Fruit fly (Drosophila melanogaster) whole organism, embryonic: Measurements from ENCODE around the gene vari.

Experiments used
- Awh ChIP-seq: fragments of 200-800 bp; sonication (Bioruptor generic); IDR thresholded peaks from 2 replicates; pipeline ENCODE4, ENCODE4 v1.3.6; 2022; ENCODE audit warnings: missing biosample characterization, missing genetic modification characterization
- CG11247 ChIP-seq: fragments of 200-800 bp; sonication (Bioruptor generic); IDR thresholded peaks from 2 replicates; pipeline ENCODE4 v1.3.6; 2022; ENCODE audit warnings: missing biosample characterization, missing genetic modification characterization
- CG11695 ChIP-seq: fragments of 200-800 bp; sonication (Bioruptor generic); IDR thresholded peaks from 3 replicates; pipeline ENCODE4 v1.3.6; 2022; ENCODE audit warnings: missing biosample characterization, missing genetic modification characterization
- CG12071 ChIP-seq: fragments of 200-800 bp; sonication (Bioruptor generic); optimal IDR thresholded peaks from 3 replicates; lab custom pipeline; 2018; ENCODE audit warnings: missing biosample characterization, mild to moderate bottlenecking, missing genetic modification characterization
- CG12391 ChIP-seq: fragments of 200-800 bp; sonication (Bioruptor generic); optimal IDR thresholded peaks from 3 replicates; lab custom pipeline; 2018; ENCODE audit warnings: missing biosample characterization, mild to moderate bottlenecking, missing genetic modification characterization, moderate library complexity
- CG13287 ChIP-seq: fragments of 200-800 bp; sonication (Bioruptor generic); IDR thresholded peaks from 2 replicates; pipeline ENCODE4 v1.3.6; 2022; ENCODE audit warnings: missing biosample characterization, missing genetic modification characterization; ENCODE audit not compliant: partially characterized antibody
- CG14050 ChIP-seq: fragments of 200-800 bp; sonication (Bioruptor generic); IDR thresholded peaks from 3 replicates; pipeline ENCODE4 v1.3.6; 2022; ENCODE audit warnings: missing biosample characterization, missing genetic modification characterization
- CG15269 ChIP-seq: fragments of 200-800 bp; sonication (Bioruptor generic); optimal IDR thresholded peaks from 2 replicates; lab custom pipeline; 2018; ENCODE audit warnings: missing biosample characterization, mild to moderate bottlenecking, missing genetic modification characterization, moderate library complexity
- CG15696 ChIP-seq: fragments of 200-800 bp; sonication (Bioruptor generic); optimal IDR thresholded peaks from 2 replicates; lab custom pipeline; 2019; ENCODE audit warnings: missing biosample characterization, mild to moderate bottlenecking, missing genetic modification characterization, moderate library complexity
- CG1603 ChIP-seq: fragments of 200-800 bp; sonication (Bioruptor generic); optimal IDR thresholded peaks from 2 replicates; lab custom pipeline; 2019; ENCODE audit warnings: missing biosample characterization, mild to moderate bottlenecking, missing genetic modification characterization, moderate library complexity
- CG16863 ChIP-seq: fragments of 200-800 bp; sonication (Bioruptor generic); optimal IDR thresholded peaks from 3 replicates; lab custom pipeline; 2016; ENCODE audit warnings: missing biosample characterization, missing genetic modification characterization
- CG17359 ChIP-seq: fragments of 200-800 bp; sonication (Bioruptor generic); optimal IDR thresholded peaks from 3 replicates; lab custom pipeline; 2018; ENCODE audit warnings: missing biosample characterization, mild to moderate bottlenecking, missing genetic modification characterization, moderate library complexity
- CG30020 ChIP-seq: fragments of 200-800 bp; optimal IDR thresholded peaks from 2 replicates; lab custom pipeline; 2019; ENCODE audit warnings: missing biosample characterization, mild to moderate bottlenecking, missing genetic modification characterization, moderate library complexity
- CG31388 ChIP-seq: fragments of 200-800 bp; sonication (Bioruptor generic); optimal IDR thresholded peaks from 2 replicates; lab custom pipeline; 2016; ENCODE audit warnings: missing biosample characterization, missing genetic modification characterization
- CG32772 ChIP-seq: fragments of 200-800 bp; sonication (Bioruptor generic); IDR thresholded peaks from 2 replicates; pipeline ENCODE4 v1.3.6; 2022; ENCODE audit warnings: missing biosample characterization, missing genetic modification characterization
- CG33213 ChIP-seq: fragments of 200-800 bp; sonication (Bioruptor generic); optimal IDR thresholded peaks from 3 replicates; lab custom pipeline; 2016; ENCODE audit warnings: missing biosample characterization, missing genetic modification characterization
- CG3726 ChIP-seq: fragments of 200-800 bp; sonication (Bioruptor generic); IDR thresholded peaks from 3 replicates; pipeline ENCODE4, ENCODE4 v1.3.6; 2022; ENCODE audit warnings: missing biosample characterization, missing genetic modification characterization
- CG3847 ChIP-seq: fragments of 200-800 bp; sonication (Bioruptor generic); IDR thresholded peaks from 2 replicates; pipeline ENCODE4 v1.3.6; 2022; ENCODE audit warnings: missing biosample characterization, missing genetic modification characterization
- CG42726 ChIP-seq: fragments of 200-800 bp; sonication (Bioruptor generic); IDR thresholded peaks from 2 replicates; pipeline ENCODE4 v1.3.6; 2022; ENCODE audit warnings: missing biosample characterization, missing genetic modification characterization; ENCODE audit not compliant: partially characterized antibody
- CG6254 ChIP-seq: fragments of 200-800 bp; sonication (Bioruptor generic); optimal IDR thresholded peaks from 3 replicates; lab custom pipeline; 2017; ENCODE audit warnings: mild to moderate bottlenecking, missing biosample characterization, missing genetic modification reagents, missing genetic modification characterization
- CG6654 ChIP-seq: fragments of 200-800 bp; sonication (Bioruptor generic); optimal IDR thresholded peaks from 2 replicates; lab custom pipeline; 2017; ENCODE audit warnings: missing biosample characterization, mild to moderate bottlenecking, missing genetic modification characterization
- CG6683 ChIP-seq: fragments of 200-800 bp; sonication (Bioruptor generic); optimal IDR thresholded peaks from 2 replicates; lab custom pipeline; 2017; ENCODE audit warnings: missing biosample characterization, mild to moderate bottlenecking, missing genetic modification characterization, missing genetic modification reagents
- CG6765 ChIP-seq: fragments of 200-800 bp; sonication (Bioruptor generic); optimal IDR thresholded peaks from 3 replicates; lab custom pipeline; 2017; ENCODE audit warnings: missing biosample characterization, mild to moderate bottlenecking, missing genetic modification characterization
- CG7928 ChIP-seq: fragments of 200-800 bp; sonication (Bioruptor generic); optimal IDR thresholded peaks from 2 replicates; lab custom pipeline; 2017; ENCODE audit warnings: missing biosample characterization, mild to moderate bottlenecking, missing genetic modification characterization
- CG8478 ChIP-seq: fragments of >200 bp; optimal IDR thresholded peaks from 2 replicates; lab custom pipeline; 2018
- CG9797 ChIP-seq: fragments of 200-800 bp; sonication (Bioruptor generic); optimal IDR thresholded peaks from 3 replicates; lab custom pipeline; 2018; ENCODE audit warnings: missing biosample characterization, mild to moderate bottlenecking, missing genetic modification characterization
- CHES-1-like ChIP-seq: fragments of 200-800 bp; sonication (Bioruptor generic); optimal IDR thresholded peaks from 2 replicates; lab custom pipeline; 2016; ENCODE audit warnings: missing biosample characterization, missing genetic modification characterization
- D19A ChIP-seq: fragments of 200-800 bp; optimal IDR thresholded peaks from 3 replicates; lab custom pipeline; 2019; ENCODE audit warnings: missing biosample characterization, mild to moderate bottlenecking, missing genetic modification characterization, moderate library complexity
- Dip2 ChIP-seq: fragments of 200-800 bp; sonication (Bioruptor generic); IDR thresholded peaks from 2 replicates; pipeline ENCODE4 v1.3.6; 2022; ENCODE audit warnings: missing biosample characterization, missing genetic modification characterization
- HHEX ChIP-seq: fragments of 200-800 bp; sonication (Bioruptor generic); optimal IDR thresholded peaks from 3 replicates; lab custom pipeline; 2017; ENCODE audit warnings: missing biosample characterization, mild to moderate bottlenecking, missing genetic modification characterization, missing genetic modification reagents
- Ravus ChIP-seq: fragments of 200-800 bp; sonication (Bioruptor generic); IDR thresholded peaks from 2 replicates; pipeline ENCODE4 v1.3.6; 2022; ENCODE audit warnings: missing biosample characterization, missing genetic modification characterization
- Six4 ChIP-seq: fragments of 200-800 bp; sonication (Bioruptor generic); optimal IDR thresholded peaks from 2 replicates; lab custom pipeline; 2016; ENCODE audit warnings: missing biosample characterization, missing genetic modification characterization
- Sox102F ChIP-seq: fragments of 200-800 bp; sonication (Bioruptor generic); optimal IDR thresholded peaks from 2 replicates; lab custom pipeline; 2018; ENCODE audit warnings: missing biosample characterization, mild to moderate bottlenecking, missing genetic modification characterization, moderate library complexity
- ato ChIP-seq: fragments of 200-800 bp; sonication (Bioruptor generic); IDR thresholded peaks from 2 replicates; pipeline ENCODE4 v1.3.6; 2022; ENCODE audit warnings: missing biosample characterization, missing genetic modification characterization; ENCODE audit not compliant: partially characterized antibody
- br ChIP-seq: fragments of >200 bp; optimal IDR thresholded peaks from 2 replicates; lab custom pipeline; 2017
- bsh ChIP-seq, 2 experiments: fragments of 200-800 bp; sonication (Bioruptor generic); optimal IDR thresholded peaks; 2 replicates each; lab custom pipeline; 2017 to 2018; ENCODE audit warnings: mild to moderate bottlenecking in 2 of 2, missing biosample characterization in 2 of 2, missing genetic modification characterization in 2 of 2, moderate library complexity in 1 of 2
- chinmo ChIP-seq: fragments of 200-800 bp; sonication (Bioruptor generic); IDR thresholded peaks from 4 replicates; pipeline ENCODE4 v1.3.6; 2022; ENCODE audit warnings: missing biosample characterization, missing genetic modification characterization; ENCODE audit not compliant: partially characterized antibody
- ci ChIP-seq: fragments of 200-800 bp; sonication (Bioruptor generic); IDR thresholded peaks from 3 replicates; pipeline ENCODE4 v1.3.6; 2022; ENCODE audit warnings: missing biosample characterization, missing genetic modification characterization
- dimm ChIP-seq: fragments of 200-800 bp; sonication (Bioruptor generic); IDR thresholded peaks from 2 replicates; pipeline ENCODE4 v1.3.6; 2022; ENCODE audit warnings: missing biosample characterization, missing genetic modification characterization
- dmrt99B ChIP-seq: fragments of 200-800 bp; sonication (Bioruptor generic); optimal IDR thresholded peaks from 2 replicates; lab custom pipeline; 2018; ENCODE audit warnings: missing biosample characterization, mild to moderate bottlenecking, missing genetic modification characterization, moderate library complexity
- ham ChIP-seq: fragments of 200-800 bp; sonication (Bioruptor generic); IDR thresholded peaks from 2 replicates; pipeline ENCODE4 v1.3.6; 2022; ENCODE audit warnings: missing biosample characterization, missing genetic modification characterization
- mld ChIP-seq: fragments of 200-800 bp; sonication (Bioruptor generic); IDR thresholded peaks from 3 replicates; pipeline ENCODE4 v1.3.6; 2022; ENCODE audit warnings: missing biosample characterization, missing genetic modification characterization; ENCODE audit not compliant: partially characterized antibody
- oc ChIP-seq: fragments of 200-800 bp; sonication (Bioruptor generic); optimal IDR thresholded peaks from 2 replicates; lab custom pipeline; 2018; ENCODE audit warnings: missing biosample characterization, mild to moderate bottlenecking, missing genetic modification characterization, moderate library complexity
- row ChIP-seq: fragments of 200-800 bp; sonication (Bioruptor generic); IDR thresholded peaks from 3 replicates; pipeline ENCODE4 v1.3.6; 2022; ENCODE audit warnings: missing biosample characterization, missing genetic modification characterization
- sens-2 ChIP-seq: fragments of 200-800 bp; sonication (Bioruptor generic); IDR thresholded peaks from 2 replicates; pipeline ENCODE4 v1.3.6; 2022; ENCODE audit warnings: missing biosample characterization, missing genetic modification characterization
- sim ChIP-seq: fragments of 200-800 bp; sonication (Bioruptor generic); IDR thresholded peaks from 2 replicates; pipeline ENCODE4 v1.3.6; 2022; ENCODE audit warnings: missing biosample characterization, missing genetic modification characterization
- sima ChIP-seq: fragments of 200-800 bp; sonication (Bioruptor generic); optimal IDR thresholded peaks from 2 replicates; lab custom pipeline; 2016; ENCODE audit warnings: missing biosample characterization, missing genetic modification characterization
- sisA ChIP-seq: fragments of 200-800 bp; sonication (Bioruptor generic); IDR thresholded peaks from 2 replicates; pipeline ENCODE4 v1.3.6; 2022; ENCODE audit warnings: missing biosample characterization, missing genetic modification characterization
- sug ChIP-seq: fragments of 200-800 bp; optimal IDR thresholded peaks from 2 replicates; lab custom pipeline; 2019; ENCODE audit warnings: missing biosample characterization, mild to moderate bottlenecking, missing genetic modification characterization, moderate library complexity
- tgo ChIP-seq: fragments of 200-800 bp; sonication (Bioruptor generic); IDR thresholded peaks from 3 replicates; pipeline ENCODE4 v1.3.6; 2022; ENCODE audit warnings: missing biosample characterization, missing genetic modification characterization
- tio ChIP-seq: fragments of 200-800 bp; sonication (Bioruptor generic); optimal IDR thresholded peaks from 2 replicates; lab custom pipeline; 2017; ENCODE audit warnings: missing biosample characterization, missing genetic modification characterization, inconsistent platforms
- tna ChIP-seq: fragments of 200-800 bp; sonication (Bioruptor generic); IDR thresholded peaks from 2 replicates; pipeline ENCODE4 v1.3.6; 2022; ENCODE audit warnings: missing biosample characterization, missing genetic modification characterization; ENCODE audit not compliant: partially characterized antibody

The vari gene

dm6 chr2L:20802839-20803238 lies 6.0 kb upstream of the vari start (continued):
- TF ChIP-seq CHES-1-like: no peak
- peak; percentile 42; the same call in 1 of the 3 replicates for TF ChIP-seq ci
- peak; percentile 40 for TF ChIP-seq sisA
- TF ChIP-seq D19A (tag; lab: Kevin White, UChicago): no peak
- no peak for TF ChIP-seq CG42726 (GFP tag; lab: Robert Waterston, UW)
- TF ChIP-seq CG12071: no peak
- TF ChIP-seq CG33213 (GFP tag; lab: Kevin White, UChicago): no peak
- peak; percentile 40 for TF ChIP-seq oc (tag; lab: Kevin White, UChicago)
- peak; percentile 0 for TF ChIP-seq CG12391 (tag; lab: Kevin White, UChicago)
- TF ChIP-seq Dip2: no peak
- no peak for TF ChIP-seq tgo (GFP tag; lab: Robert Waterston, UW)
- no peak for TF ChIP-seq Six4 (GFP tag; lab: Kevin White, UChicago)
- TF ChIP-seq CG11695: peak; percentile 43; the same call in 1 of the 3 replicates
- TF ChIP-seq CG17359 (tag; lab: Kevin White, UChicago): peak; percentile 9
- TF ChIP-seq CG11247 (GFP tag; lab: Robert Waterston, UW): no peak
- no peak for TF ChIP-seq dimm (GFP tag; lab: Robert Waterston, UW)
- no peak for TF ChIP-seq CG8478 (lab: Kevin White, UChicago)
- no peak for TF ChIP-seq sens-2 (GFP tag; lab: Robert Waterston, UW)
- TF ChIP-seq CG15269 (tag; lab: Kevin White, UChicago): no peak
- TF ChIP-seq HHEX (GFP tag; lab: Kevin White, UChicago): no peak
- no peak for TF ChIP-seq tio
- TF ChIP-seq CG13287: no peak
- no peak for TF ChIP-seq CG31388 (GFP tag; lab: Kevin White, UChicago)
- TF ChIP-seq chinmo (GFP tag; lab: Robert Waterston, UW): no peak
- TF ChIP-seq sim: no peak
- no peak for TF ChIP-seq sima
- no peak for TF ChIP-seq br
- TF ChIP-seq CG1603 (tag; lab: Kevin White, UChicago): peak; percentile 24
- TF ChIP-seq CG9797 (GFP tag; lab: Kevin White, UChicago): no peak
- peak; percentile 17; the same call in 1 of the 2 replicates for TF ChIP-seq Awh
- TF ChIP-seq CG3726 (GFP tag; lab: Robert Waterston, UW): no peak
- TF ChIP-seq CG6254 (GFP tag; lab: Kevin White, UChicago): no peak
- no peak for TF ChIP-seq CG6765 (GFP tag; lab: Kevin White, UChicago)
- TF ChIP-seq CG30020 (tag; lab: Kevin White, UChicago): no peak
- TF ChIP-seq CG6654 (GFP tag; lab: Kevin White, UChicago): no peak
- no peak for TF ChIP-seq CG15696 (tag; lab: Kevin White, UChicago)
- TF ChIP-seq bsh (GFP tag; optimal IDR thresholded peaks at IDR 0.05; lab: Kevin White, UChicago): peak in 1 of 2 experiments; percentile 0
- TF ChIP-seq CG32772 (GFP tag; lab: Robert Waterston, UW): no peak
- TF ChIP-seq dmrt99B (tag; lab: Kevin White, UChicago): peak; percentile 17
- TF ChIP-seq sug (tag; lab: Kevin White, UChicago): no peak
- TF ChIP-seq CG7928: no peak
- TF ChIP-seq Ravus (GFP tag; lab: Robert Waterston, UW): no peak
- no peak for TF ChIP-seq mld (GFP tag; lab: Robert Waterston, UW)
- TF ChIP-seq CG3847 (GFP tag; lab: Robert Waterston, UW): no peak
- TF ChIP-seq ham (GFP tag; lab: Robert Waterston, UW): no peak
- TF ChIP-seq tna: no peak
- 0 out of 3 replicates have a peak, but pooled peaks have one; percentile 9 for TF ChIP-seq row (GFP tag; lab: Robert Waterston, UW)
- no peak for TF ChIP-seq ato (GFP tag; lab: Robert Waterston, UW)
- no peak for TF ChIP-seq CG6683 (GFP tag; lab: Kevin White, UChicago)
- TF ChIP-seq Sox102F: peak; percentile 8
- no peak for TF ChIP-seq CG14050 (GFP tag; lab: Robert Waterston, UW)
- no peak for TF ChIP-seq CG16863 (GFP tag; lab: Kevin White, UChicago)
